Worm (Caenorhabditis elegans) whole organism, L2 larva: ENCODE data around the gene F40A3.4.

Source experiments
- ceh-16 ChIP-seq: fragments of 150-350 bp; optimal IDR thresholded peaks from 2 replicates; lab custom pipeline; 2014; ENCODE audit warnings: missing biosample characterization, missing genetic modification characterization
- fos-1 ChIP-seq: fragments of 150-350 bp; optimal IDR thresholded peaks from 2 replicates; lab custom pipeline; 2014; ENCODE audit warnings: missing biosample characterization, missing genetic modification characterization
- nhr-12 ChIP-seq: fragments of 150-350 bp; optimal IDR thresholded peaks from 2 replicates; lab custom pipeline; 2014; ENCODE audit warnings: missing biosample characterization, missing genetic modification characterization
- nhr-25 ChIP-seq: fragments of 150-350 bp; sonication (generic microtip); optimal IDR thresholded peaks from 3 replicates; lab custom pipeline; 2014; ENCODE audit warnings: missing biosample characterization, missing genetic modification characterization
- unc-62 ChIP-seq: fragments of 150-350 bp; optimal IDR thresholded peaks from 2 replicates; lab custom pipeline; 2014; ENCODE audit warnings: missing biosample characterization, missing genetic modification reagents, missing genetic modification characterization
- zag-1 ChIP-seq: fragments of 150-350 bp; optimal IDR thresholded peaks from 2 replicates; lab custom pipeline; 2014; ENCODE audit warnings: missing biosample characterization, missing genetic modification characterization
- ztf-11 ChIP-seq: sonication (generic microtip); optimal IDR thresholded peaks from 2 replicates; lab custom pipeline; 2017; ENCODE audit warnings: missing biosample characterization, missing genetic modification characterization

DNA sequence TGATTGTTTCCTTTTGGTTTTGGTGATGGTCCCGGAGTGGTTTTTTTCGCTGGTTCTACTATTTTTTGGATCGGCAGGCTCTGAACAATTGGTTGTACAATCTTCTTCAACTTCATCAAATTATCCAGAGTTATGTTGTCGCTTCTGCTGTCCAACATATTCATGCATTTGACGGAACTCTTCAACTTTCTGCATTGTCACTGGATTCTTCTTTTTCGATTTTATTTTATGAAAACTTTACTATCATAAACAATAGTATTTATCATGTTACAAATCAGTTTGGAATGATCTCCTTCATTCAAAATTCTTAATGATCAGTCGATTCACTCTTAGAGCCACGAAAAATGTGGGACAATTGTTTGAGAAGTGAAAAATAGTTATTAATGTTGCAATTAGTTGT, 23.5 kb upstream of the F40A3.4 start:
- TF ChIP-seq unc-62 (no peak), ztf-11 (tag; lab: Kevin White, UChicago) (no peak), nhr-25 (tag; lab: Kevin White, UChicago) (no peak), zag-1 (no peak), fos-1 (no peak), nhr-12 (no peak), ceh-16 (tag; lab: Kevin White, UChicago) (no peak)
